Worm (Caenorhabditis elegans): ENCODE measurements around the gene C13F10.7.

DNA sequence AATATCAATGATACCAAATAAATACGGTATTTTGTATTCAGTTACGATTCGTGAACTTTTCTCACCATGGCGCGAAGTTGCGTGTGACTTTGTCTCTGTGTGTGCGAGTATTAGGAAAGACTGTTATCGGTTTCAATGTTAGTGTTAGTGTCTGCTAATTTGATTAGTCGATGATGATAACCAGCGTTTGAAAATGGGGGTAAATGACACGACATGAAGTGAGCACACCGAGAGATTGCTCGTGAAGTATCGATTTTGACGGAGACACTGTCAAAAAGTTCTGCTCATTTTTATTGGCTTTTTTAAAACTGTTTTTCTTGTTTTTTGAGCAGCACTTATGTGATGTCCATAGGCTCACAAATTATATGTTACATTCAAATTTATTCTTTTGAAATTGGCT, 24.6 kb downstream of the C13F10.7 start:
- TF ChIP-seq ces-1 (GFP tag; optimal IDR thresholded peaks at IDR 0.05) (no peak), snpc-4 (tag; optimal IDR thresholded peaks at IDR 0.05) (no peak), zip-8 (tag; optimal IDR thresholded peaks at IDR 0.05) (no peak), ztf-11 (tag; optimal IDR thresholded peaks at IDR 0.05) (no peak)
